Fruit fly (Drosophila melanogaster): ENCODE data around the gene CG43349.

Gene CG43349

dm6 chr2L:1177522-1177921, 22.5 kb upstream of the CG43349 start, which contains the start of gene CG4896 (continued):
- TF ChIP-seq CG16813 (GFP tag; IDR thresholded peaks at IDR 0.05; ENCODE audit: partially characterized antibody): peak; percentile 55; the same call in 2 of the 3 replicates
- no peak for TF ChIP-seq HmgD (GFP tag; optimal IDR thresholded peaks at IDR 0.05)
- no peak for TF ChIP-seq sima (GFP tag; optimal IDR thresholded peaks at IDR 0.05)
- TF ChIP-seq CG9437 (GFP tag; optimal IDR thresholded peaks at IDR 0.05): no peak
- TF ChIP-seq chn (GFP tag; optimal IDR thresholded peaks at IDR 0.05): no peak
- no peak for TF ChIP-seq cg (GFP tag; optimal IDR thresholded peaks at IDR 0.05)
- no peak for TF ChIP-seq Kr (GFP tag; optimal IDR thresholded peaks at IDR 0.05)
- TF ChIP-seq CG18599 (GFP tag; optimal IDR thresholded peaks at IDR 0.05): no peak
- no peak for TF ChIP-seq gce (GFP tag; IDR thresholded peaks at IDR 0.05)
- TF ChIP-seq ken (GFP tag; IDR thresholded peaks at IDR 0.05): no peak
- TF ChIP-seq fu2 (GFP tag; optimal IDR thresholded peaks at IDR 0.05): peak; percentile 6
- no peak for TF ChIP-seq CG10565 (GFP tag; optimal IDR thresholded peaks at IDR 0.05)
- TF ChIP-seq Abd-B (GFP tag; optimal IDR thresholded peaks at IDR 0.05): no peak
- TF ChIP-seq mirr (GFP tag; optimal IDR thresholded peaks at IDR 0.05): no peak
- TF ChIP-seq twi (tag; optimal IDR thresholded peaks at IDR 0.05): no peak
- no peak for TF ChIP-seq sd (tag; optimal IDR thresholded peaks at IDR 0.05)
- no peak for TF ChIP-seq CG12071 (GFP tag; optimal IDR thresholded peaks at IDR 0.05)
- TF ChIP-seq MBD-R2 (GFP tag; IDR thresholded peaks at IDR 0.05): peak; percentile 85
- TF ChIP-seq CG30431 (GFP tag; optimal IDR thresholded peaks at IDR 0.05): no peak
- TF ChIP-seq CG17912 (GFP tag; optimal IDR thresholded peaks at IDR 0.05): no peak
- TF ChIP-seq CG13624 (GFP tag; optimal IDR thresholded peaks at IDR 0.05): no peak
- no peak for TF ChIP-seq croc (GFP tag; conservative IDR thresholded peaks at IDR 0.05)
- no peak for TF ChIP-seq Hand (GFP tag; optimal IDR thresholded peaks at IDR 0.05)
- TF ChIP-seq CG16863 (GFP tag; optimal IDR thresholded peaks at IDR 0.05): no peak
- TF ChIP-seq Spps (tag; optimal IDR thresholded peaks at IDR 0.05): no peak
- TF ChIP-seq CG2678 (tag; optimal IDR thresholded peaks at IDR 0.05): no peak
- peak in 1 of 2 experiments; percentile 51 for TF ChIP-seq bsh (GFP tag; optimal IDR thresholded peaks at IDR 0.05)
- TF ChIP-seq MESR4 (GFP tag; optimal IDR thresholded peaks at IDR 0.05): peak; percentile 74
- no peak for TF ChIP-seq fru (optimal IDR thresholded peaks at IDR 0.05)
- TF ChIP-seq CG17829 (tag; optimal IDR thresholded peaks at IDR 0.05): no peak
- TF ChIP-seq CG8290 (GFP tag; optimal IDR thresholded peaks at IDR 0.05): peak; percentile 60
- peak in 1 of 2 experiments; percentile 89 for TF ChIP-seq CG8290 (tag; optimal IDR thresholded peaks at IDR 0.05)
- no peak for TF ChIP-seq NC2β (GFP tag; optimal IDR thresholded peaks at IDR 0.05)
- no peak for TF ChIP-seq H15 (GFP tag; IDR thresholded peaks at IDR 0.05)
- no peak for TF ChIP-seq ssp (GFP tag; IDR thresholded peaks at IDR 0.05)
- TF ChIP-seq nerfin-2 (GFP tag; IDR thresholded peaks at IDR 0.05; ENCODE audit: partially characterized antibody): peak; percentile 62
- TF ChIP-seq CG10462 (GFP tag; optimal IDR thresholded peaks at IDR 0.05): no peak
- TF ChIP-seq CG10543 (GFP tag; optimal IDR thresholded peaks at IDR 0.05): no peak
- no peak for TF ChIP-seq Neu2 (GFP tag; optimal IDR thresholded peaks at IDR 0.05; ENCODE audit: borderline replicate concordance)
- no peak for TF ChIP-seq p53 (GFP tag; optimal IDR thresholded peaks at IDR 0.05)
- TF ChIP-seq CG11456 (GFP tag; IDR thresholded peaks at IDR 0.05): no peak
- TF ChIP-seq CG10274 (GFP tag; optimal IDR thresholded peaks at IDR 0.05): no peak
- TF ChIP-seq kni (GFP tag; optimal IDR thresholded peaks at IDR 0.05): no peak
- TF ChIP-seq eyg (GFP tag; optimal IDR thresholded peaks at IDR 0.05): no peak
- no peak for TF ChIP-seq usp (GFP tag; optimal IDR thresholded peaks at IDR 0.05)
- TF ChIP-seq jigr1 (GFP tag; IDR thresholded peaks at IDR 0.05): no peak
- TF ChIP-seq CG15479 (GFP tag; optimal IDR thresholded peaks at IDR 0.05): no peak
- no peak for TF ChIP-seq CG11695 (GFP tag; IDR thresholded peaks at IDR 0.05)
- no peak for TF ChIP-seq CG7839 (tag; optimal IDR thresholded peaks at IDR 0.05)

Data from whole organism, embryonic.